Fruit fly (Drosophila melanogaster) whole organism, prepupa: ENCODE results near the gene CycH.

Experiments
- CG11294 ChIP-seq: fragments of 200-800 bp; sonication (Bioruptor generic); IDR thresholded peaks from 2 replicates; pipeline ENCODE4 v1.3.6; 2022; ENCODE audit warnings: missing biosample characterization, missing genetic modification characterization
- CG3032 ChIP-seq: fragments of 200-800 bp; optimal IDR thresholded peaks from 2 replicates; lab custom pipeline; 2019; ENCODE audit warnings: missing biosample characterization, mild to moderate bottlenecking, missing genetic modification characterization, moderate library complexity
- CG6854 ChIP-seq: fragments of 200-800 bp; sonication (Bioruptor generic); optimal IDR thresholded peaks from 2 replicates; lab custom pipeline; 2017; ENCODE audit warnings: missing biosample characterization, mild to moderate bottlenecking, missing genetic modification characterization
- Hr39 ChIP-seq: fragments of 200-800 bp; sonication (Bioruptor generic); optimal IDR thresholded peaks from 2 replicates; lab custom pipeline; 2016; ENCODE audit warnings: missing biosample characterization, missing genetic modification characterization
- Sox15 ChIP-seq: fragments of 200-800 bp; sonication (Bioruptor generic); optimal IDR thresholded peaks from 3 replicates; lab custom pipeline; 2016; ENCODE audit warnings: missing biosample characterization, missing genetic modification characterization
- esn ChIP-seq: fragments of 200-800 bp; sonication (Bioruptor generic); optimal IDR thresholded peaks from 2 replicates; lab custom pipeline; 2016; ENCODE audit warnings: missing biosample characterization, mild to moderate bottlenecking, missing genetic modification characterization, moderate library complexity
- vri ChIP-seq: fragments of 200-800 bp; sonication (Bioruptor generic); optimal IDR thresholded peaks from 3 replicates; lab custom pipeline; 2016; ENCODE audit warnings: missing biosample characterization, mild to moderate bottlenecking, missing genetic modification characterization

- TF ChIP-seq Hr39 (GFP tag; lab: Kevin White, UChicago) (no peak), esn (GFP tag; lab: Kevin White, UChicago) (no peak), CG6854 (GFP tag; lab: Kevin White, UChicago) (no peak), vri (GFP tag; lab: Kevin White, UChicago) (no peak), CG3032 (tag; lab: Kevin White, UChicago) (no peak), Sox15 (no peak), CG11294 (GFP tag; lab: Robert Waterston, UW) (no peak)
Measured at dm6 chr3L:21871804-21872203, 50.0 kb downstream of the CycH start.
